Worm (Caenorhabditis elegans) whole organism, L4 larva: ENCODE measurements around the gene srb-11.

Experiments
- D1046.2 ChIP-seq: fragments of 200-800 bp; sonication (Bioruptor generic); IDR thresholded peaks from 2 replicates; pipeline ENCODE4 v1.3.6; 2022; ENCODE audit warnings: missing genetic modification characterization, missing compliant biosample characterization
- F49E8.2 ChIP-seq: sonication (generic microtip); optimal IDR thresholded peaks from 2 replicates; lab custom pipeline; 2016; ENCODE audit warnings: missing compliant biosample characterization, mild to moderate bottlenecking, missing genetic modification characterization, borderline replicate concordance
- Y5F2A.4 ChIP-seq: fragments of 200-800 bp; sonication (Bioruptor generic); optimal IDR thresholded peaks from 2 replicates; lab custom pipeline; 2018; ENCODE audit warnings: mild to moderate bottlenecking, missing genetic modification characterization, missing compliant biosample characterization
- Y75B8A.6 ChIP-seq: fragments of 200-800 bp; sonication (Bioruptor generic); IDR thresholded peaks from 2 replicates; pipeline ENCODE4 v1.3.6; 2022; ENCODE audit warnings: missing genetic modification reagents, missing genetic modification characterization, missing compliant biosample characterization
- ZK337.2 ChIP-seq: fragments of 200-800 bp; sonication (Bioruptor generic); IDR thresholded peaks from 2 replicates; pipeline ENCODE4 v1.3.6; 2022; ENCODE audit warnings: missing genetic modification reagents, missing genetic modification characterization, missing compliant biosample characterization
- aha-1 ChIP-seq: fragments of 150-350 bp; peaks from one replicate; lab custom pipeline; 2014; ENCODE audit warnings: missing biosample characterization, missing genetic modification characterization
- arid-1 ChIP-seq: fragments of 200-800 bp; sonication (Bioruptor generic); conservative IDR thresholded peaks from 2 replicates; pipeline ENCODE4 v1.3.6; 2022; ENCODE audit warnings: missing genetic modification reagents, missing genetic modification characterization, missing compliant biosample characterization
- ceh-32 ChIP-seq: sonication (generic microtip); optimal IDR thresholded peaks from 2 replicates; lab custom pipeline; 2016; ENCODE audit warnings: mild to moderate bottlenecking, missing genetic modification characterization, missing compliant biosample characterization; ENCODE audit not compliant: poor library complexity
- ceh-44 ChIP-seq: fragments of 200-800 bp; sonication (Bioruptor generic); IDR thresholded peaks from 2 replicates; pipeline ENCODE4 v1.3.6; 2022; ENCODE audit warnings: missing genetic modification reagents, missing genetic modification characterization, missing compliant biosample characterization
- ctbp-1 ChIP-seq: fragments of 200-800 bp; sonication (Bioruptor generic); IDR thresholded peaks from 2 replicates; pipeline ENCODE4 v1.3.6; 2022; ENCODE audit warnings: missing genetic modification reagents, missing genetic modification characterization, missing compliant biosample characterization
- daf-12 ChIP-seq: fragments of 150-350 bp; optimal IDR thresholded peaks from 2 replicates; lab custom pipeline; 2014; ENCODE audit warnings: missing biosample characterization, missing genetic modification reagents, missing genetic modification characterization
- daf-19 ChIP-seq: fragments of 200-800 bp; sonication (Bioruptor generic); conservative IDR thresholded peaks from 2 replicates; pipeline ENCODE4 v1.3.6; 2022; ENCODE audit warnings: missing genetic modification characterization, missing compliant biosample characterization
- dmd-9 ChIP-seq: fragments of 200-800 bp; sonication (Bioruptor generic); IDR thresholded peaks from 2 replicates; pipeline ENCODE4 v1.3.6; 2022; ENCODE audit warnings: missing genetic modification reagents, missing genetic modification characterization, missing compliant biosample characterization
- egl-43 ChIP-seq: fragments of 200-800 bp; sonication (Bioruptor generic); IDR thresholded peaks from 2 replicates; pipeline ENCODE4 v1.3.6; 2022; ENCODE audit warnings: missing genetic modification reagents, missing genetic modification characterization, missing compliant biosample characterization
- hmg-1.1 ChIP-seq: fragments of 200-800 bp; sonication (Bioruptor generic); IDR thresholded peaks from 2 replicates; pipeline ENCODE4 v1.3.6; 2022; ENCODE audit warnings: missing genetic modification reagents, missing genetic modification characterization, missing compliant biosample characterization
- lim-7 ChIP-seq: fragments of 200-800 bp; sonication (Bioruptor generic); IDR thresholded peaks from 2 replicates; pipeline ENCODE4 v1.3.6; 2022; ENCODE audit warnings: missing genetic modification characterization, missing compliant biosample characterization
- lin-13 ChIP-seq: fragments of 150-350 bp; optimal IDR thresholded peaks from 2 replicates; lab custom pipeline; 2014; ENCODE audit warnings: missing biosample characterization, missing genetic modification reagents, missing genetic modification characterization
- lin-15B ChIP-seq: fragments of 150-350 bp; sonication (generic microtip); optimal IDR thresholded peaks from 3 replicates; lab custom pipeline; 2014; ENCODE audit warnings: missing biosample characterization, missing genetic modification characterization
- lin-29 ChIP-seq: fragments of 200-800 bp; sonication (Bioruptor generic); IDR thresholded peaks from 2 replicates; pipeline ENCODE4 v1.3.6; 2022; ENCODE audit warnings: missing genetic modification reagents, missing genetic modification characterization, missing compliant biosample characterization
- lin-38 ChIP-seq: fragments of 200-800 bp; sonication (Bioruptor generic); IDR thresholded peaks from 2 replicates; pipeline ENCODE4 v1.3.6; 2022; ENCODE audit warnings: missing genetic modification reagents, missing genetic modification characterization, missing compliant biosample characterization
- lin-39 ChIP-seq: fragments of 150-350 bp; optimal IDR thresholded peaks from 2 replicates; lab custom pipeline; 2014; ENCODE audit warnings: missing biosample characterization, missing genetic modification reagents, missing genetic modification characterization
- madf-5 ChIP-seq, 2 experiments: fragments of 200-800 bp; sonication (Bioruptor generic); IDR thresholded peaks; 2 replicates each; pipeline ENCODE4 v1.3.6; 2022; ENCODE audit warnings: missing compliant biosample characterization in 2 of 2, missing genetic modification characterization in 2 of 2
- mdl-1 ChIP-seq, 2 experiments: fragments of 150-350 bp in 1 of 2; sonication (generic microtip) in 1 of 2; optimal IDR thresholded peaks; 2 replicates each; lab custom pipeline; 2014 to 2017; ENCODE audit warnings: missing biosample characterization in 2 of 2, missing genetic modification characterization in 2 of 2
- mep-1 ChIP-seq: fragments of 150-350 bp; sonication (generic microtip); optimal IDR thresholded peaks from 3 replicates; lab custom pipeline; 2014; ENCODE audit warnings: missing biosample characterization, missing genetic modification characterization
- mxl-2 ChIP-seq: fragments of 200-800 bp; sonication (Bioruptor generic); conservative IDR thresholded peaks from 2 replicates; pipeline ENCODE4 v1.3.6; 2022; ENCODE audit warnings: missing genetic modification reagents, missing genetic modification characterization, missing compliant biosample characterization
- nhr-28 ChIP-seq: fragments of 150-350 bp; optimal IDR thresholded peaks from 2 replicates; lab custom pipeline; 2014; ENCODE audit warnings: missing biosample characterization, missing genetic modification characterization
- nhr-41 ChIP-seq: fragments of 200-800 bp; sonication (Bioruptor generic); IDR thresholded peaks from 2 replicates; pipeline ENCODE4 v1.3.6; 2022; ENCODE audit warnings: missing genetic modification reagents, missing genetic modification characterization, missing compliant biosample characterization
- nhr-48 ChIP-seq: sonication (generic microtip); optimal IDR thresholded peaks from 2 replicates; lab custom pipeline; 2016; ENCODE audit warnings: mild to moderate bottlenecking, missing genetic modification characterization, missing compliant biosample characterization
- nhr-6 ChIP-seq: fragments of 150-350 bp; optimal IDR thresholded peaks from 2 replicates; lab custom pipeline; 2014; ENCODE audit warnings: missing biosample characterization, missing genetic modification characterization
- nhr-76 ChIP-seq: fragments of 150-350 bp; optimal IDR thresholded peaks from 2 replicates; lab custom pipeline; 2014; ENCODE audit warnings: missing biosample characterization, missing genetic modification characterization
- pha-4 ChIP-seq, 2 experiments: fragments of 150-350 bp in 1 of 2; fragments of 200-800 bp in 1 of 2; sonication (Bioruptor generic) in 1 of 2; IDR thresholded peaks in 1 of 2; optimal IDR thresholded peaks in 1 of 2; 2 replicates each; pipeline versions ENCODE4 v1.3.6 to Lab custom; 2014 to 2022; ENCODE audit warnings: missing genetic modification characterization in 2 of 2, missing genetic modification reagents in 2 of 2, missing biosample characterization in 1 of 2, missing compliant biosample characterization in 1 of 2
- rbr-2 ChIP-seq: sonication (generic microtip); optimal IDR thresholded peaks from 2 replicates; lab custom pipeline; 2016; ENCODE audit warnings: missing genotype, missing genetic modification characterization, missing compliant biosample characterization
- set-16 ChIP-seq: fragments of 200-800 bp; sonication (Bioruptor generic); IDR thresholded peaks from 2 replicates; pipeline ENCODE4 v1.3.6; 2022; ENCODE audit warnings: missing genetic modification reagents, missing genetic modification characterization, missing compliant biosample characterization
- spr-1 ChIP-seq: sonication (generic microtip); optimal IDR thresholded peaks from 2 replicates; lab custom pipeline; 2016; ENCODE audit warnings: mild to moderate bottlenecking, missing genetic modification characterization, missing compliant biosample characterization
- tra-1 ChIP-seq: fragments of 200-800 bp; sonication (Bioruptor generic); IDR thresholded peaks from 2 replicates; pipeline ENCODE4 v1.3.6; 2022; ENCODE audit warnings: missing genetic modification reagents, missing genetic modification characterization, missing compliant biosample characterization
- unc-39 ChIP-seq: sonication (generic microtip); optimal IDR thresholded peaks from 2 replicates; lab custom pipeline; 2017; ENCODE audit warnings: missing biosample characterization, missing genetic modification characterization
- zag-1 ChIP-seq: fragments of 150-350 bp; optimal IDR thresholded peaks from 2 replicates; lab custom pipeline; 2014; ENCODE audit warnings: missing biosample characterization, missing genetic modification characterization
- zfp-2 ChIP-seq: sonication (generic microtip); optimal IDR thresholded peaks from 2 replicates; lab custom pipeline; 2016; ENCODE audit warnings: mild to moderate bottlenecking, missing genetic modification characterization, missing compliant biosample characterization
- zip-11 ChIP-seq: fragments of 200-800 bp; sonication (Bioruptor generic); IDR thresholded peaks from 2 replicates; pipeline ENCODE4 v1.3.6; 2022; ENCODE audit warnings: missing genetic modification characterization, missing compliant biosample characterization
- zip-2 ChIP-seq: fragments of 150-350 bp; optimal IDR thresholded peaks from 2 replicates; lab custom pipeline; 2014; ENCODE audit warnings: missing biosample characterization, missing genetic modification characterization

Gene srb-11

ce11 chrIII:6478256-6479004, 14.3 kb downstream of the srb-11 start, which contains the start of gene zip-8:
Gene zip-8 (plus strand): TSS chrIII:6478955.
- TF ChIP-seq daf-19 = no peak
- TF ChIP-seq set-16 (GFP tag; lab: Robert Waterston, UW) = peak; percentile 66
- peak; percentile 71 for TF ChIP-seq aha-1 (tag; lab: Kevin White, UChicago)
- no peak for TF ChIP-seq spr-1 (tag; lab: Kevin White, UChicago)

- TF ChIP-seq ctbp-1 (GFP tag; lab: Robert Waterston, UW) (no peak), nhr-76 (tag; lab: Kevin White, UChicago) (no peak), Y5F2A.4 (GFP tag; lab: Kevin White, UChicago) (no peak), ceh-32 (tag; lab: Kevin White, UChicago) (no peak)
Observed at ce11 chrIII:6476380-6476779, 16.3 kb downstream of the srb-11 start.

- TF ChIP-seq lim-7 (no peak), zip-2 (tag; lab: Kevin White, UChicago) (no peak), hmg-1.1 (GFP tag; lab: Robert Waterston, UW) (no peak), pha-4 (GFP tag; IDR thresholded peaks at IDR 0.05; lab: Robert Waterston, UW) (no peak), pha-4 (tag; optimal IDR thresholded peaks at IDR 0.05; lab: Kevin White, UChicago) (no peak), lin-39 (no peak), zip-11 (GFP tag; lab: Robert Waterston, UW) (no peak), tra-1 (no peak), ceh-44 (no peak), arid-1 (GFP tag; lab: Robert Waterston, UW) (no peak), Y75B8A.6 (GFP tag; lab: Robert Waterston, UW) (no peak), madf-5 (GFP tag; IDR thresholded peaks at IDR 0.05; lab: Robert Waterston, UW) (no peak), ZK337.2 (no peak), zag-1 (tag; lab: Kevin White, UChicago) (no peak), unc-39 (tag; lab: Kevin White, UChicago) (no peak)
- TF ChIP-seq, all 104 proteins: peak for 0
Observed at ce11 chrIII:6471451-6471850, 21.3 kb downstream of the srb-11 start, which contains the start of gene wht-6. Gene wht-6 (plus strand): TSS chrIII:6471751.

- no peak for TF ChIP-seq mep-1 (tag; lab: Kevin White, UChicago)
- peak; percentile 4 for TF ChIP-seq aha-1 (tag; lab: Kevin White, UChicago)
- no peak for TF ChIP-seq lin-29 (GFP tag; lab: Robert Waterston, UW)
- TF ChIP-seq dmd-9 (GFP tag; lab: Robert Waterston, UW) = no peak
- no peak for TF ChIP-seq egl-43 (GFP tag; lab: Robert Waterston, UW)
- no peak for TF ChIP-seq lin-13 (GFP tag; lab: Kevin White, UChicago)
Observed at ce11 chrIII:6467005-6467404, 25.7 kb downstream of the srb-11 start, which contains the start of gene T26A5.2. Gene T26A5.2 (plus strand): TSS chrIII:6467305.

ce11 chrIII:6464913-6465312, 27.8 kb downstream of the srb-11 start, which contains the start of gene nduf-2.2:
Gene nduf-2.2 (plus strand): TSS chrIII:6465222.
- TF ChIP-seq daf-12 (tag; lab: Kevin White, UChicago) = no peak
- no peak for TF ChIP-seq set-16 (GFP tag; lab: Robert Waterston, UW)
- no peak for TF ChIP-seq zfp-2
- TF ChIP-seq nhr-41 (GFP tag; lab: Robert Waterston, UW) = no peak
- TF ChIP-seq F49E8.2 = no peak
- TF ChIP-seq aha-1 (tag; lab: Kevin White, UChicago) = no peak
- no peak for TF ChIP-seq nhr-48 (tag; lab: Kevin White, UChicago)
- no peak for TF ChIP-seq lim-7
- TF ChIP-seq lin-15B (tag; lab: Kevin White, UChicago) = no peak
- TF ChIP-seq mdl-1 (tag; optimal IDR thresholded peaks at IDR 0.05; lab: Kevin White, UChicago) = no peak
- TF ChIP-seq dmd-9 (GFP tag; lab: Robert Waterston, UW) = no peak
- TF ChIP-seq mxl-2 = no peak
- no peak for TF ChIP-seq D1046.2 (GFP tag; lab: Robert Waterston, UW)
- no peak for TF ChIP-seq nhr-28 (tag; lab: Kevin White, UChicago)
- no peak for TF ChIP-seq lin-38 (GFP tag; lab: Robert Waterston, UW)
- no peak for TF ChIP-seq nhr-6 (tag; lab: Kevin White, UChicago)
- no peak for TF ChIP-seq rbr-2 (tag; lab: Kevin White, UChicago)
